Fruit fly (Drosophila melanogaster): ENCODE measurements around the gene beat-IV.
A peak's percentile ranks its signal among the peaks of the same experiment; 100 is the strongest.

- TF ChIP-seq lbe (GFP tag; optimal IDR thresholded peaks at IDR 0.05) (no peak), bab2 (GFP tag; optimal IDR thresholded peaks at IDR 0.05) (no peak), Chrac-16 (GFP tag; optimal IDR thresholded peaks at IDR 0.05) (no peak), HmgZ (tag; optimal IDR thresholded peaks at IDR 0.05) (no peak), dysf (GFP tag; IDR thresholded peaks at IDR 0.05) (0 out of 3 replicates have a peak, but pooled peaks have one; percentile 30), HLH3B (GFP tag; IDR thresholded peaks at IDR 0.05) (peak; percentile 38; the same call in 1 of the 2 replicates), CG17385 (GFP tag; optimal IDR thresholded peaks at IDR 0.05) (no peak), Hr39 (optimal IDR thresholded peaks at IDR 0.05) (no peak)
These were observed 31.1 kb upstream of the beat-IV start for dm6 chr3R:23526069-23526468.

Data from whole organism, embryonic.